Worm (Caenorhabditis elegans) whole organism, L2 larva: ENCODE results near the gene zim-2.

Experiments
- C34F6.9 ChIP-seq: fragments of 150-350 bp; optimal IDR thresholded peaks from 2 replicates; lab custom pipeline; 2014; ENCODE audit warnings: missing biosample characterization, missing genetic modification characterization
- F13H6.1 ChIP-seq: sonication (generic microtip); optimal IDR thresholded peaks from 2 replicates; lab custom pipeline; 2016; ENCODE audit warnings: missing genetic modification characterization, missing compliant biosample characterization
- Y55F3AM.14 ChIP-seq: fragments of 200-800 bp; sonication (Bioruptor generic); optimal IDR thresholded peaks from 2 replicates; lab custom pipeline; 2018; ENCODE audit warnings: mild to moderate bottlenecking, missing genetic modification characterization, missing compliant biosample characterization
- alr-1 ChIP-seq: fragments of 150-350 bp; optimal IDR thresholded peaks from 2 replicates; lab custom pipeline; 2014; ENCODE audit warnings: missing biosample characterization, missing genetic modification characterization
- aly-2 ChIP-seq: fragments of 150-350 bp; optimal IDR thresholded peaks from 2 replicates; lab custom pipeline; 2014; ENCODE audit warnings: missing biosample characterization, missing genetic modification characterization
- ama-1 ChIP-seq: fragments of 150-350 bp; optimal IDR thresholded peaks from 2 replicates; lab custom pipeline; 2018; ENCODE audit warnings: inconsistent platforms
- blmp-1 ChIP-seq: sonication (generic microtip); optimal IDR thresholded peaks from 2 replicates; lab custom pipeline; 2017; ENCODE audit warnings: missing genetic modification characterization, mild to moderate bottlenecking, missing compliant biosample characterization, antibody characterized with exemption, moderate library complexity; ENCODE audit not compliant: insufficient read depth
- ceh-82 ChIP-seq: fragments of 150-350 bp; optimal IDR thresholded peaks from 2 replicates; lab custom pipeline; 2014; ENCODE audit warnings: missing biosample characterization, missing genetic modification characterization
- crh-2 ChIP-seq: sonication (generic microtip); optimal IDR thresholded peaks from 2 replicates; lab custom pipeline; 2017; ENCODE audit warnings: missing biosample characterization, missing genetic modification characterization
- dmd-4 ChIP-seq: sonication (generic microtip); optimal IDR thresholded peaks from 2 replicates; lab custom pipeline; 2017; ENCODE audit warnings: missing biosample characterization, missing genetic modification characterization
- elt-3 ChIP-seq: sonication (generic microtip); optimal IDR thresholded peaks from 2 replicates; lab custom pipeline; 2017; ENCODE audit warnings: missing biosample characterization, missing genetic modification characterization
- fos-1 ChIP-seq: fragments of 150-350 bp; optimal IDR thresholded peaks from 2 replicates; lab custom pipeline; 2014; ENCODE audit warnings: missing biosample characterization, missing genetic modification characterization
- gmeb-1 ChIP-seq: fragments of 150-350 bp; optimal IDR thresholded peaks from 2 replicates; lab custom pipeline; 2014; ENCODE audit warnings: missing biosample characterization, missing genetic modification characterization
- lsy-2 ChIP-seq, 2 experiments: fragments of 150-350 bp in 1 of 2; sonication (generic microtip) in 1 of 2; optimal IDR thresholded peaks; 2 replicates each; lab custom pipeline; 2014 to 2017; ENCODE audit warnings: missing biosample characterization in 2 of 2, missing genetic modification characterization in 2 of 2
- mab-5 ChIP-seq: fragments of 150-350 bp; optimal IDR thresholded peaks from 2 replicates; lab custom pipeline; 2014; ENCODE audit warnings: missing biosample characterization, missing genetic modification characterization
- mdl-1 ChIP-seq, 2 experiments: fragments of 150-350 bp in 1 of 2; sonication (generic microtip) in 1 of 2; optimal IDR thresholded peaks; 2 replicates each; lab custom pipeline; 2017; ENCODE audit warnings: missing biosample characterization in 2 of 2, missing genetic modification characterization in 2 of 2
- nhr-10 ChIP-seq: sonication (generic microtip); optimal IDR thresholded peaks from 2 replicates; lab custom pipeline; 2017; ENCODE audit warnings: missing biosample characterization, missing genetic modification characterization
- nhr-11 ChIP-seq: fragments of 150-350 bp; optimal IDR thresholded peaks from 2 replicates; lab custom pipeline; 2014; ENCODE audit warnings: missing biosample characterization, missing genetic modification characterization
- nhr-237 ChIP-seq: fragments of 150-350 bp; optimal IDR thresholded peaks from 2 replicates; lab custom pipeline; 2014; ENCODE audit warnings: missing biosample characterization, missing genetic modification characterization
- nhr-25 ChIP-seq: fragments of 150-350 bp; sonication (generic microtip); optimal IDR thresholded peaks from 3 replicates; lab custom pipeline; 2014; ENCODE audit warnings: missing biosample characterization, missing genetic modification characterization
- nhr-6 ChIP-seq: fragments of 150-350 bp; optimal IDR thresholded peaks from 2 replicates; lab custom pipeline; 2014; ENCODE audit warnings: missing biosample characterization, missing genetic modification characterization
- nhr-77 ChIP-seq: fragments of 150-350 bp; optimal IDR thresholded peaks from 2 replicates; lab custom pipeline; 2014; ENCODE audit warnings: missing biosample characterization, missing genetic modification characterization
- peb-1 ChIP-seq: fragments of 150-350 bp; optimal IDR thresholded peaks from 2 replicates; lab custom pipeline; 2014; ENCODE audit warnings: missing biosample characterization, missing genetic modification characterization
- sem-4 ChIP-seq: fragments of 150-350 bp; optimal IDR thresholded peaks from 2 replicates; lab custom pipeline; 2014; ENCODE audit warnings: missing biosample characterization, missing genetic modification reagents, missing genetic modification characterization
- sma-3 ChIP-seq: sonication (generic microtip); optimal IDR thresholded peaks from 2 replicates; lab custom pipeline; 2016; ENCODE audit warnings: missing genetic modification reagents, missing genetic modification characterization, missing compliant biosample characterization
- sma-9 ChIP-seq, 2 experiments: fragments of 150-350 bp in 1 of 2; sonication (generic microtip) in 1 of 2; optimal IDR thresholded peaks; 2 replicates each; lab custom pipeline; 2014 to 2016; ENCODE audit warnings: missing genetic modification characterization in 2 of 2, mild to moderate bottlenecking in 1 of 2, missing biosample characterization in 1 of 2, missing compliant biosample characterization in 1 of 2, missing genetic modification reagents in 1 of 2, moderate library complexity in 1 of 2
- snpc-4 ChIP-seq: fragments of 150-350 bp; optimal IDR thresholded peaks from 2 replicates; lab custom pipeline; 2014; ENCODE audit warnings: missing biosample characterization, missing genetic modification characterization
- unc-39 ChIP-seq: fragments of 150-350 bp; optimal IDR thresholded peaks from 2 replicates; lab custom pipeline; 2014; ENCODE audit warnings: missing biosample characterization, missing genetic modification characterization
- unc-55 ChIP-seq: fragments of 150-350 bp; sonication (generic microtip); optimal IDR thresholded peaks from 3 replicates; lab custom pipeline; 2014; ENCODE audit warnings: missing biosample characterization, missing genetic modification reagents, missing genetic modification characterization
- unc-62 ChIP-seq: fragments of 150-350 bp; optimal IDR thresholded peaks from 2 replicates; lab custom pipeline; 2014; ENCODE audit warnings: missing biosample characterization, missing genetic modification reagents, missing genetic modification characterization
- zag-1 ChIP-seq: fragments of 150-350 bp; optimal IDR thresholded peaks from 2 replicates; lab custom pipeline; 2014; ENCODE audit warnings: missing biosample characterization, missing genetic modification characterization
- ztf-1 ChIP-seq: fragments of 200-800 bp; sonication (Bioruptor generic); conservative IDR thresholded peaks from 2 replicates; pipeline ENCODE4 v1.3.6; 2022; ENCODE audit warnings: missing genetic modification characterization, missing compliant biosample characterization
- ztf-11 ChIP-seq: sonication (generic microtip); optimal IDR thresholded peaks from 2 replicates; lab custom pipeline; 2017; ENCODE audit warnings: missing biosample characterization, missing genetic modification characterization

zim-2 gene

ce11 chrIV:10593570-10593969, 38.5 kb downstream of the zim-2 start, which contains the start of gene C43F9.7:
Gene C43F9.7 (minus strand): TSS chrIV:10593670.
- TF ChIP-seq ztf-1 (GFP tag; lab: Robert Waterston, UW): no peak
- TF ChIP-seq aly-2 (tag; lab: Kevin White, UChicago): no peak

ce11 chrIV:10596505-10596904, 41.5 kb downstream of the zim-2 start, which contains the start of gene C43F9.11:
Gene C43F9.11 (plus strand): TSS chrIV:10596805.
- TF ChIP-seq elt-3 (tag; lab: Kevin White, UChicago): no peak
- no peak for TF ChIP-seq fos-1 (tag; lab: Kevin White, UChicago)
- no peak for TF ChIP-seq nhr-11 (tag; lab: Kevin White, UChicago)
- TF ChIP-seq unc-62 (GFP tag; lab: Kevin White, UChicago): no peak
- TF ChIP-seq nhr-25: no peak
- TF ChIP-seq Y55F3AM.14: no peak
- TF ChIP-seq sma-3 (GFP tag; lab: Kevin White, UChicago): no peak
- no peak for TF ChIP-seq C34F6.9 (tag; lab: Kevin White, UChicago)
- no peak for TF ChIP-seq alr-1
- no peak for TF ChIP-seq blmp-1 (tag; lab: Kevin White, UChicago)
- TF ChIP-seq, all 48 proteins: peak for 0

ce11 chrIV:10599983-10600382, 44.9 kb downstream of the zim-2 start, which contains the start of gene R09H10.1:
Gene R09H10.1 (plus strand): TSS chrIV:10600283.
- TF ChIP-seq unc-62 (GFP tag; lab: Kevin White, UChicago): no peak
- no peak for TF ChIP-seq peb-1 (tag; lab: Kevin White, UChicago)
- no peak for TF ChIP-seq unc-55
- no peak for TF ChIP-seq alr-1
- no peak for TF ChIP-seq mdl-1 (tag; optimal IDR thresholded peaks at IDR 0.05; lab: Kevin White, UChicago)
- no peak for TF ChIP-seq lsy-2 (tag; optimal IDR thresholded peaks at IDR 0.05; lab: Kevin White, UChicago)
- TF ChIP-seq snpc-4: no peak
- TF ChIP-seq blmp-1 (tag; lab: Kevin White, UChicago): no peak
- TF ChIP-seq unc-39: no peak
- no peak for TF ChIP-seq ceh-82 (tag; lab: Kevin White, UChicago)
- TF ChIP-seq nhr-6 (tag; lab: Kevin White, UChicago): no peak
- TF ChIP-seq sem-4: no peak
- TF ChIP-seq elt-3 (tag; lab: Kevin White, UChicago): no peak
- no peak for TF ChIP-seq ztf-1 (GFP tag; lab: Robert Waterston, UW)
- TF ChIP-seq aly-2 (tag; lab: Kevin White, UChicago): no peak
- TF ChIP-seq ztf-11 (tag; lab: Kevin White, UChicago): no peak
- no peak for TF ChIP-seq zag-1 (tag; lab: Kevin White, UChicago)
- no peak for TF ChIP-seq mab-5
- no peak for TF ChIP-seq nhr-77 (tag; lab: Kevin White, UChicago)
- TF ChIP-seq nhr-10: no peak

ce11 chrIV:10602644-10603043, 47.6 kb downstream of the zim-2 start, which contains the start of gene R09H10.2:
Gene R09H10.2 (plus strand): TSS chrIV:10602944.
- TF ChIP-seq peb-1 (tag; lab: Kevin White, UChicago) (no peak), crh-2 (tag; lab: Kevin White, UChicago) (no peak), nhr-10 (no peak), nhr-11 (tag; lab: Kevin White, UChicago) (no peak), sma-9 (GFP tag; optimal IDR thresholded peaks at IDR 0.05; lab: Kevin White, UChicago) (no peak), sma-9 (tag; optimal IDR thresholded peaks at IDR 0.05; lab: Kevin White, UChicago) (no peak), elt-3 (tag; lab: Kevin White, UChicago) (no peak), ceh-82 (tag; lab: Kevin White, UChicago) (no peak), alr-1 (no peak), dmd-4 (tag; lab: Kevin White, UChicago) (no peak), ama-1 (lab: Kevin White, UChicago) (no peak), unc-55 (no peak), ztf-11 (tag; lab: Kevin White, UChicago) (no peak), sma-3 (GFP tag; lab: Kevin White, UChicago) (no peak), nhr-237 (tag; lab: Kevin White, UChicago) (no peak)

ce11 chrIV:10606575-10607080, 51.6 kb downstream of the zim-2 start, which contains the start of gene R09H10.3:
Gene R09H10.3 (plus strand): TSS chrIV:10607030.
- TF ChIP-seq F13H6.1 (tag; lab: Kevin White, UChicago) (no peak), gmeb-1 (no peak), crh-2 (tag; lab: Kevin White, UChicago) (no peak), sma-3 (GFP tag; lab: Kevin White, UChicago) (no peak)
- TF ChIP-seq, all 48 proteins: peak for 0
